Fruit fly (Drosophila melanogaster): ENCODE data around the gene gkt.

dm6 chr2L:3173740-3174139 is 14.0 kb downstream of the gkt start, which contains the start of the genes CG31698 and CG15404:
- TF ChIP-seq CG12605 (GFP tag; IDR thresholded peaks at IDR 0.05) = no peak
- TF ChIP-seq rn (GFP tag; IDR thresholded peaks at IDR 0.05) = no peak
- no peak for TF ChIP-seq CG15710 (tag; optimal IDR thresholded peaks at IDR 0.05)

Measured in whole organism, pupa.